Worm (Caenorhabditis elegans) whole organism, early embryonic: Measurements from ENCODE around the gene clec-184.

Experiments
- B0310.2 ChIP-seq: sonication (generic microtip); optimal IDR thresholded peaks from 2 replicates; lab custom pipeline; 2016; ENCODE audit warnings: mild to moderate bottlenecking, missing genetic modification characterization, missing compliant biosample characterization
- F13C5.2 ChIP-seq: sonication (generic microtip); optimal IDR thresholded peaks from 2 replicates; lab custom pipeline; 2017; ENCODE audit warnings: mild to moderate bottlenecking, missing genetic modification characterization, inconsistent platforms, missing compliant biosample characterization
- aly-1 ChIP-seq: sonication (generic microtip); optimal IDR thresholded peaks from 2 replicates; lab custom pipeline; 2016; ENCODE audit warnings: missing genetic modification characterization, missing compliant biosample characterization
- ama-1 ChIP-seq: fragments of 150-350 bp; optimal IDR thresholded peaks from 2 replicates; lab custom pipeline; 2014
- ceh-13 ChIP-seq: fragments of 200-800 bp; sonication (Bioruptor generic); optimal IDR thresholded peaks from 2 replicates; lab custom pipeline; 2018; ENCODE audit warnings: mild to moderate bottlenecking, missing genetic modification characterization, missing compliant biosample characterization
- ceh-36 ChIP-seq: sonication (generic microtip); optimal IDR thresholded peaks from 2 replicates; lab custom pipeline; 2016; ENCODE audit warnings: missing genetic modification characterization, inconsistent platforms, missing compliant biosample characterization
- ets-7 ChIP-seq: sonication (generic microtip); optimal IDR thresholded peaks from 2 replicates; lab custom pipeline; 2016; ENCODE audit warnings: missing genotype, missing genetic modification characterization, missing compliant biosample characterization
- flt-1 ChIP-seq: fragments of 200-800 bp; sonication (Bioruptor generic); IDR thresholded peaks from 2 replicates; pipeline ENCODE4 v1.3.6; 2022; ENCODE audit warnings: missing genetic modification characterization, missing compliant biosample characterization
- hmbx-1 ChIP-seq: sonication (generic microtip); optimal IDR thresholded peaks from 2 replicates; lab custom pipeline; 2016; ENCODE audit warnings: mild to moderate bottlenecking, missing genetic modification characterization, missing compliant biosample characterization
- hmg-4 ChIP-seq: fragments of 200-800 bp; sonication (Bioruptor generic); optimal IDR thresholded peaks from 2 replicates; lab custom pipeline; 2018; ENCODE audit warnings: mild to moderate bottlenecking, missing genetic modification characterization, missing compliant biosample characterization
- hnd-1 ChIP-seq: sonication (generic microtip); optimal IDR thresholded peaks from 2 replicates; lab custom pipeline; 2016; ENCODE audit warnings: missing genetic modification characterization, missing compliant biosample characterization
- pes-1 ChIP-seq: fragments of 200-800 bp; sonication (Bioruptor generic); IDR thresholded peaks from 2 replicates; pipeline ENCODE4 v1.3.6; 2022; ENCODE audit warnings: missing genetic modification reagents, missing genetic modification characterization, missing compliant biosample characterization
- scrt-1 ChIP-seq: fragments of 200-800 bp; sonication (Bioruptor generic); IDR thresholded peaks from 2 replicates; pipeline ENCODE4 v1.3.6; 2022; ENCODE audit warnings: missing genetic modification characterization, missing compliant biosample characterization
- sea-1 ChIP-seq: fragments of 200-800 bp; sonication (Bioruptor generic); conservative IDR thresholded peaks from 2 replicates; pipeline ENCODE4 v1.3.6; 2022; ENCODE audit warnings: missing genetic modification characterization, missing compliant biosample characterization
- tbx-11 ChIP-seq: fragments of 200-800 bp; sonication (Bioruptor generic); IDR thresholded peaks from 2 replicates; pipeline ENCODE4 v1.3.6; 2022; ENCODE audit warnings: missing genetic modification characterization, missing compliant biosample characterization
- tbx-37 ChIP-seq: fragments of 200-800 bp; sonication (Bioruptor generic); conservative IDR thresholded peaks from 2 replicates; pipeline ENCODE4 v1.3.6; 2022; ENCODE audit warnings: missing genetic modification reagents, missing genetic modification characterization, missing compliant biosample characterization
- tra-4 ChIP-seq: sonication (generic microtip); optimal IDR thresholded peaks from 2 replicates; lab custom pipeline; 2017; ENCODE audit warnings: missing genetic modification characterization, missing compliant biosample characterization

clec-184 gene

ce11 chrIV:12398437-12398836, 34.0 kb upstream of the clec-184 start, which contains the start of gene acs-20:
Gene acs-20, minus strand, starts transcription at chrIV:12398706.
- TF ChIP-seq sea-1 (GFP tag; lab: Robert Waterston, UW) (no peak), aly-1 (tag; lab: Kevin White, UChicago) (no peak), F13C5.2 (no peak), ama-1 (lab: Kevin White, UChicago) (no peak), hnd-1 (no peak), pes-1 (GFP tag; lab: Robert Waterston, UW) (no peak), hmg-4 (GFP tag; lab: Kevin White, UChicago) (no peak), tra-4 (tag; lab: Kevin White, UChicago) (no peak), flt-1 (GFP tag; lab: Robert Waterston, UW) (no peak), tbx-37 (GFP tag; lab: Robert Waterston, UW) (no peak), B0310.2 (no peak), ceh-13 (no peak)

- TF ChIP-seq ets-7 (tag; lab: Kevin White, UChicago) = no peak
- TF ChIP-seq hmg-4 (GFP tag; lab: Kevin White, UChicago) = no peak
- TF ChIP-seq tbx-11 (GFP tag; lab: Robert Waterston, UW) = no peak
- no peak for TF ChIP-seq scrt-1 (GFP tag; lab: Robert Waterston, UW)
- no peak for TF ChIP-seq flt-1 (GFP tag; lab: Robert Waterston, UW)
- TF ChIP-seq B0310.2 = no peak
- no peak for TF ChIP-seq hmbx-1 (tag; lab: Kevin White, UChicago)
- no peak for TF ChIP-seq tbx-37 (GFP tag; lab: Robert Waterston, UW)
These were observed 32.5 kb upstream of the clec-184 start for ce11 chrIV:12399983-12400382.

- TF ChIP-seq hnd-1 = no peak
- no peak for TF ChIP-seq flt-1 (GFP tag; lab: Robert Waterston, UW)
- no peak for TF ChIP-seq tbx-37 (GFP tag; lab: Robert Waterston, UW)
These were observed 29.0 kb upstream of the clec-184 start for ce11 chrIV:12403440-12403839.

ce11 chrIV:12404137-12404536, 28.3 kb upstream of the clec-184 start, which contains the start of gene gex-3:
Gene gex-3, plus strand, starts transcription at chrIV:12404431.
- TF ChIP-seq F13C5.2 (peak; percentile 52), tbx-37 (GFP tag; lab: Robert Waterston, UW) (no peak), ama-1 (lab: Kevin White, UChicago) (no peak), hmg-4 (GFP tag; lab: Kevin White, UChicago) (peak; percentile 29), aly-1 (tag; lab: Kevin White, UChicago) (no peak)

ce11 chrIV:12408625-12409024, 23.8 kb upstream of the clec-184 start, which contains the start of gene dsb-1:
Gene dsb-1, plus strand, starts transcription at chrIV:12408925.
- no peak for TF ChIP-seq tbx-37 (GFP tag; lab: Robert Waterston, UW)
- no peak for TF ChIP-seq ceh-13
- no peak for TF ChIP-seq scrt-1 (GFP tag; lab: Robert Waterston, UW)
- TF ChIP-seq hmg-4 (GFP tag; lab: Kevin White, UChicago) = no peak
- no peak for TF ChIP-seq tbx-11 (GFP tag; lab: Robert Waterston, UW)

ce11 chrIV:12410167-12410566, 22.3 kb upstream of the clec-184 start, which contains the start of gene acl-13:
Gene acl-13, plus strand, starts transcription at chrIV:12410467.
- TF ChIP-seq pes-1 (GFP tag; lab: Robert Waterston, UW) = no peak
- no peak for TF ChIP-seq tbx-37 (GFP tag; lab: Robert Waterston, UW)
- TF ChIP-seq hnd-1 = no peak
- no peak for TF ChIP-seq ceh-36 (tag; lab: Kevin White, UChicago)
- no peak for TF ChIP-seq tra-4 (tag; lab: Kevin White, UChicago)
- no peak for TF ChIP-seq flt-1 (GFP tag; lab: Robert Waterston, UW)
- no peak for TF ChIP-seq tbx-11 (GFP tag; lab: Robert Waterston, UW)

ce11 chrIV:12414601-12415000, 17.8 kb upstream of the clec-184 start:
- TF ChIP-seq ama-1 (lab: Kevin White, UChicago) = no peak
- TF ChIP-seq hmbx-1 (tag; lab: Kevin White, UChicago) = no peak
- TF ChIP-seq tra-4 (tag; lab: Kevin White, UChicago) = no peak
- no peak for TF ChIP-seq pes-1 (GFP tag; lab: Robert Waterston, UW)
- TF ChIP-seq F13C5.2 = no peak
- TF ChIP-seq scrt-1 (GFP tag; lab: Robert Waterston, UW) = no peak
- no peak for TF ChIP-seq tbx-37 (GFP tag; lab: Robert Waterston, UW)
- TF ChIP-seq ceh-13 = no peak
- no peak for TF ChIP-seq ceh-36 (tag; lab: Kevin White, UChicago)
- no peak for TF ChIP-seq aly-1 (tag; lab: Kevin White, UChicago)
- TF ChIP-seq flt-1 (GFP tag; lab: Robert Waterston, UW) = no peak
- no peak for TF ChIP-seq hmg-4 (GFP tag; lab: Kevin White, UChicago)
- TF ChIP-seq tbx-11 (GFP tag; lab: Robert Waterston, UW) = no peak
- no peak for TF ChIP-seq B0310.2
- TF ChIP-seq sea-1 (GFP tag; lab: Robert Waterston, UW) = no peak
- TF ChIP-seq ets-7 (tag; lab: Kevin White, UChicago) = no peak
- TF ChIP-seq hnd-1 = no peak

ce11 chrIV:12416629-12417404, 15.6 kb upstream of the clec-184 start:
- TF ChIP-seq ceh-13 = no peak
- TF ChIP-seq pes-1 (GFP tag; lab: Robert Waterston, UW) = peak; percentile 58; the same call in 1 of the 2 replicates
- TF ChIP-seq sea-1 (GFP tag; lab: Robert Waterston, UW) = peak; percentile 60; the same call in 1 of the 2 replicates
- TF ChIP-seq ama-1 (lab: Kevin White, UChicago) = no peak
- TF ChIP-seq F13C5.2 = no peak
- 0 out of 2 replicates have a peak, but pooled peaks have one; percentile 35 for TF ChIP-seq scrt-1 (GFP tag; lab: Robert Waterston, UW)
- peak; percentile 46; the same call in 1 of the 2 replicates for TF ChIP-seq flt-1 (GFP tag; lab: Robert Waterston, UW)
- TF ChIP-seq hmbx-1 (tag; lab: Kevin White, UChicago) = no peak
- TF ChIP-seq tra-4 (tag; lab: Kevin White, UChicago) = no peak
- peak; percentile 29 for TF ChIP-seq ceh-36 (tag; lab: Kevin White, UChicago)
- TF ChIP-seq ets-7 (tag; lab: Kevin White, UChicago) = no peak
- 0 out of 2 replicates have a peak, but pooled peaks have one; percentile 45 for TF ChIP-seq tbx-11 (GFP tag; lab: Robert Waterston, UW)
- TF ChIP-seq hnd-1 = no peak
- TF ChIP-seq aly-1 (tag; lab: Kevin White, UChicago) = no peak
- no peak for TF ChIP-seq B0310.2
- TF ChIP-seq tbx-37 (GFP tag; lab: Robert Waterston, UW) = peak; percentile 57
- peak; percentile 31 for TF ChIP-seq hmg-4 (GFP tag; lab: Kevin White, UChicago)
